Worm (Caenorhabditis elegans): Measurements from ENCODE around the gene cyld-1.

Gene cyld-1

DNA sequence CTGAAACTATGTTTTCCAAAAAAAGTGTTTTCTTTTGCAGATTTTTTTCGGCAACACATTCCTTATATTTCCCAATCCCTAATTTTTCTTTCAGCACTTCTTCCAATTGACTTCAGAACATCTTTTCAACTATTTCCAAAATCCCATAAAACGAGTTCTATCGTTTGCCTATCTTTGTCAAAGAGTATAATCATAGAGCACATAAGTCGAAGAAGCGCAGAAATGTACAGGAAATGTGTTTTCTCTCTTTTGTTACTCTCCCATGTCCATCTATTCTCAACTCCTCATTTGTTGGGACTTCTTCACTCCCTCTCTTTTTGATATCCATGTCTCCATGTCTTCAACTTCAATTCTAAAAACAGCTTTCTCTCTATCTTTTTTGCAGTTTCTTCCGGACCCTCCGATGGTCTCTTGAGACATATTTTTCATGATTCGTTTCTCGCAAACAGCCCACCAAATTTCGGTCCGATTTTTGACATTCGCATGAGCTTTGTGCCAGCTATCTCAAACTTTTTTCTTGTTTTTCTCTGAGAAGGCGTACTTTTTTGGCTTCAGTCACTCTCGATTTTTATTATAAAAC, 50.2 kb downstream of the cyld-1 start, which contains the start of gene twk-48:
Gene twk-48 (plus strand): TSS at position 530 of the 580 bp plus-strand sequence.
- TF ChIP-seq hmg-1.2 (GFP tag; IDR thresholded peaks at IDR 0.05): 0 out of 2 replicates have a peak, but pooled peaks have one; percentile 10
- TF ChIP-seq ZK185.1 (tag; optimal IDR thresholded peaks at IDR 0.05; ENCODE audit: poor library complexity, severe bottlenecking): no peak

ce11 chrIII:9859133-9859775, 51.2 kb downstream of the cyld-1 start, which contains the start of gene gpdh-2:
Gene gpdh-2 (minus strand): TSS chrIII:9859183.
- TF ChIP-seq F55B11.4 (tag; optimal IDR thresholded peaks at IDR 0.05; ENCODE audit: borderline replicate concordance, insufficient read depth) (no peak), madf-6 (GFP tag; IDR thresholded peaks at IDR 0.05) (peak; percentile 74; the same call in 1 of the 2 replicates), F23B12.7 (tag; optimal IDR thresholded peaks at IDR 0.05; ENCODE audit: insufficient read depth) (no peak), nhr-90 (tag; optimal IDR thresholded peaks at IDR 0.05) (no peak), F49E8.2 (tag; optimal IDR thresholded peaks at IDR 0.05; ENCODE audit: insufficient read depth) (no peak), ztf-3 (GFP tag; optimal IDR thresholded peaks at IDR 0.05) (no peak), attf-6 (GFP tag; IDR thresholded peaks at IDR 0.05) (no peak), Y67H2A.10 (GFP tag; conservative IDR thresholded peaks at IDR 0.05) (no peak), ccch-3 (GFP tag; optimal IDR thresholded peaks at IDR 0.05) (no peak), madf-8 (GFP tag; conservative IDR thresholded peaks at IDR 0.05) (no peak), fkh-3 (tag; optimal IDR thresholded peaks at IDR 0.05) (no peak), ceh-79 (tag; optimal IDR thresholded peaks at IDR 0.05) (no peak), aptf-3 (GFP tag; IDR thresholded peaks at IDR 0.05) (no peak), let-607 (tag; optimal IDR thresholded peaks at IDR 0.05) (no peak), xnd-1 (tag; optimal IDR thresholded peaks at IDR 0.05) (peak; percentile 24), ceh-58 (GFP tag; IDR thresholded peaks at IDR 0.05) (no peak), C06A6.2 (GFP tag; conservative IDR thresholded peaks at IDR 0.05) (no peak), egl-18 (GFP tag; IDR thresholded peaks at IDR 0.05) (no peak), Y79H2A.3 (GFP tag; conservative IDR thresholded peaks at IDR 0.05) (no peak), B0336.3 (GFP tag; IDR thresholded peaks at IDR 0.05) (no peak), hmg-1.2 (GFP tag; IDR thresholded peaks at IDR 0.05) (peak; percentile 15; the same call in 1 of the 2 replicates), F37B4.10 (GFP tag; IDR thresholded peaks at IDR 0.05) (no peak), unc-62 (GFP tag; optimal IDR thresholded peaks at IDR 0.05) (no peak), lsl-1 (GFP tag; optimal IDR thresholded peaks at IDR 0.05) (peak; percentile 69), efl-1 (GFP tag; optimal IDR thresholded peaks at IDR 0.05) (peak; percentile 37), F33H1.4 (GFP tag; IDR thresholded peaks at IDR 0.05) (peak; percentile 46; the same call in 1 of the 2 replicates), ztf-26 (tag; optimal IDR thresholded peaks at IDR 0.05) (no peak), pbrm-1 (GFP tag; IDR thresholded peaks at IDR 0.05) (no peak), rcor-1 (GFP tag; IDR thresholded peaks at IDR 0.05) (no peak), F22D6.2 (tag; optimal IDR thresholded peaks at IDR 0.05) (no peak)

DNA sequence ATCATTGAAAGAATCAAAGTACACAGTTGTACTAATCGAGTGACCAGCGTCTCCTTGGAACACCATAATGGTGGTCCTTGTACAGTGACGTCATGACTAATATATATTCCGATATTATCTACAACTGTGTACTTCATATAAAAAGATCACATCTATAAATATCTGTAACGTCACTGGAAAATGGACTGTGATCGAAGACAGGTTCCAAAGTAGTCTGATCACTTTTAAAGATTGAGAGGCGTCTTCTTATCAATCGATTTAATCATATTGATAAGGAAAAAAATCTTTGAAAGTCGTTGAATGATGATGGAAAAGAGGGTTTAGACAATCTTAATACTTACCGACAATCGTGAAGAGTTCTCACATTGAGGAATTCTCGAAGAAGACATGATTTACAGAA, 52.4 kb downstream of the cyld-1 start:
- TF ChIP-seq xnd-1 (tag; optimal IDR thresholded peaks at IDR 0.05): no peak
- TF ChIP-seq nhr-80 (tag; optimal IDR thresholded peaks at IDR 0.05): peak; percentile 7
- TF ChIP-seq cebp-1 (GFP tag; IDR thresholded peaks at IDR 0.05): no peak
- no peak for TF ChIP-seq cebp-1 (tag; optimal IDR thresholded peaks at IDR 0.05)
